Worm (Caenorhabditis elegans): ENCODE results near the gene gtap-2.

Gene gtap-2

DNA sequence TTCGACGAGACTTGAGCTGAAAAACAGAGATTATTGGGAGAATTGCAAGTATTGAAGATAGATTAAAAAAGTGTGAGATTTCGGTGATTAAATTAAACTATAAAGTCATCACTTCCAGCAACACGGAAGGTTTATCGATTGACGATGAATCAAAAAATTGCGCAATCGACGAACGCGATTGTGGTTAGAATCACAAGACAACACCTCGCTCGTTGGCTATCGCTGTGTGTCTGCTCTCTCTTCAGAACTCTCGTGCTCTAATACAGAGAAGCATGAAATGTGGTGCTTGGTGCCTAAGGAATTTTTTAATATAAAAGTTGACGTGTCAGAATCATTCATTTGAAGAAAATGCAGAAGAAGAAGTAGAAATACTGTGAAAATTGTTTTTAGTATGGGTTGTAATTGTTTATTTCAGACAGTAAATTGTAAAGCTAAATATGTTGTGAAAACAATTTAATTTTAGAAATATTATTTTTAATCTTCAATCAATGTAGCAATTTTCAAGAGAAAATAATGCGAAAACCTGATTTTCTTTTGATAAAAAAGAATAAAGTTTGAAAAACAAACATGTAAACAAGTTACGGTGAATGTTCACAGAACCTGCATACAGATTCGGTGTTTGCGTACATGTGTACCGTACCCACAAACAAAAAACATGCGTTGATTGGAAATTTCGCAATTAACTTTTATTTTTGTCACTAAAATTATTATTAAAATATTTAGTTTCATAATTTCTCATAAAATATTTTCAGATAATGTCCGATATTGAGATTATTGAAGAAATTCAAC is 19.0 kb downstream of the gtap-2 start, which contains the start of the genes ZK632.10 and ZK632.11 (continued):
- TF ChIP-seq pqm-1 (tag; optimal IDR thresholded peaks at IDR 0.05) (no peak), nhr-47 (tag; optimal IDR thresholded peaks at IDR 0.05) (peak; percentile 46), grh-1 (GFP tag; IDR thresholded peaks at IDR 0.05) (no peak)

DNA sequence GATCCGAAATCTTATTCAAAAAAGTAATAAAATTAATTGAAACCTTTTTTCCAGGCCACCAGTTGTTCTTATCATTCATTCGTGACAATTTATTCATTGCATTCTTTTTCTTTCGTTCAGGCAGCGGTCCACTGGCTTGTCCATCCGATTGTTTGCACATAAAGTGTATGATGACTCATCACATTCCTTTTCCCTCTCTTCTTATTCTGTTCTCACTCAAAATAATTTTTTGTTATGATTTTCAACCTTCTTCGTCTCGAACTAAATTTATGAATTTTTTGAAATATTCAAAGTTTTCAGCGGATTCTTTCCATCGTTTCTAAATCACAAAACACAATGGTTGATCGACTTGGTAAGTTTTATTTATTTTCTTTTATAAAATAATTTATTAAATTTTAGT is 22.2 kb downstream of the gtap-2 start, which contains the start of gene ZK632.12:
TSS of gene ZK632.12 (plus strand) at position 301 of the 400 bp plus-strand sequence.
- TF ChIP-seq xbp-1 (tag; optimal IDR thresholded peaks at IDR 0.05) (no peak), F16B12.6 (tag; optimal IDR thresholded peaks at IDR 0.05) (no peak), efl-3 (GFP tag; optimal IDR thresholded peaks at IDR 0.05) (no peak), snu-23 (GFP tag; optimal IDR thresholded peaks at IDR 0.05) (no peak), lin-14 (GFP tag; optimal IDR thresholded peaks at IDR 0.05) (no peak)

- TF ChIP-seq nhr-237 (tag; optimal IDR thresholded peaks at IDR 0.05) (no peak), pag-3 (tag; optimal IDR thresholded peaks at IDR 0.05; ENCODE audit: borderline replicate concordance, insufficient read depth) (no peak), nhr-84 (tag; optimal IDR thresholded peaks at IDR 0.05) (no peak), nhr-85 (tag) (no peak), nhr-71 (tag; optimal IDR thresholded peaks at IDR 0.05) (no peak), fkh-4 (tag; optimal IDR thresholded peaks at IDR 0.05; ENCODE audit: borderline replicate concordance) (no peak), aly-2 (tag; optimal IDR thresholded peaks at IDR 0.05) (no peak), sox-4 (tag; optimal IDR thresholded peaks at IDR 0.05) (no peak)
Measured at ce11 chrIII:9832569-9832968, 24.2 kb downstream of the gtap-2 start.

- TF ChIP-seq unc-98 (GFP tag; IDR thresholded peaks at IDR 0.05) (no peak), nhr-76 (tag; optimal IDR thresholded peaks at IDR 0.05) (no peak), zip-4 (GFP tag; optimal IDR thresholded peaks at IDR 0.05) (no peak), alr-1 (tag; optimal IDR thresholded peaks at IDR 0.05; ENCODE audit: borderline replicate concordance) (no peak), grh-1 (GFP tag; IDR thresholded peaks at IDR 0.05) (no peak), C04F5.9 (tag; optimal IDR thresholded peaks at IDR 0.05) (no peak), mep-1 (tag; optimal IDR thresholded peaks at IDR 0.05) (no peak), nhr-20 (tag; optimal IDR thresholded peaks at IDR 0.05) (no peak), blmp-1 (tag; optimal IDR thresholded peaks at IDR 0.05) (no peak), lir-3 (tag; optimal IDR thresholded peaks at IDR 0.05; ENCODE audit: poor library complexity) (no peak), tbx-2 (tag; optimal IDR thresholded peaks at IDR 0.05) (no peak), nhr-19 (GFP tag; conservative IDR thresholded peaks at IDR 0.05) (no peak), ceh-8 (GFP tag; optimal IDR thresholded peaks at IDR 0.05) (no peak), ceh-88 (GFP tag; IDR thresholded peaks at IDR 0.05) (no peak), mdl-1 (tag; optimal IDR thresholded peaks at IDR 0.05) (no peak), unc-30 (tag; optimal IDR thresholded peaks at IDR 0.05) (no peak)
Measured at ce11 chrIII:9834888-9835287, 26.5 kb downstream of the gtap-2 start, which contains the start of gene K11H3.8. TSS of gene K11H3.8 (plus strand) at chrIII:9835188.

DNA sequence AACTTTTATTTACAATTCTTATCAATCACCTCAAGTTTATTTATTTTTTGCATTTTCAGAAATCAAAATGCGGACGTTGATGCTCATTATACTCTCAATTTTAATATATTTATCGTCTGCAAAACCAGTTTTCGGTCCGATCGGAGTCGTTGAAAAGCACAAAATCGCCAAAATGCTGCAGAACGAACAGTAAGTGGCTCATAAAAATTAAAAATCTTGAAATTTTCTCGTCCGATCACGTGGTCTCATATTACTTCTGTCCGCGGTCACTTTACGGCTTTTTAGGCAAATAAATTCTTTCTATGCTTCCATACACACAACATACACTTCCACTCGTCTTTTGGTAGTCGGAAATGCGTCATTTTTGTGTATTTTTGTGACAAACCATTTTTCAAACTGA is 35.4 kb downstream of the gtap-2 start, which contains the start of gene K11H3.5:
TSS of gene K11H3.5 (plus strand) at position 54 of the 400 bp plus-strand sequence.
- no peak for TF ChIP-seq unc-86 (tag; optimal IDR thresholded peaks at IDR 0.05)
- no peak for TF ChIP-seq efl-1 (optimal IDR thresholded peaks at IDR 0.05)
- peak in 1 of 2 experiments; percentile 64 for TF ChIP-seq efl-1 (GFP tag; optimal IDR thresholded peaks at IDR 0.05 in 1 of 2)

All from whole organism, L1 larva.